Fruit fly (Drosophila melanogaster): ENCODE measurements around the gene Grx3.
A peak's percentile ranks its signal among the peaks of the same experiment; 100 is the strongest.

Gene Grx3

DNA sequence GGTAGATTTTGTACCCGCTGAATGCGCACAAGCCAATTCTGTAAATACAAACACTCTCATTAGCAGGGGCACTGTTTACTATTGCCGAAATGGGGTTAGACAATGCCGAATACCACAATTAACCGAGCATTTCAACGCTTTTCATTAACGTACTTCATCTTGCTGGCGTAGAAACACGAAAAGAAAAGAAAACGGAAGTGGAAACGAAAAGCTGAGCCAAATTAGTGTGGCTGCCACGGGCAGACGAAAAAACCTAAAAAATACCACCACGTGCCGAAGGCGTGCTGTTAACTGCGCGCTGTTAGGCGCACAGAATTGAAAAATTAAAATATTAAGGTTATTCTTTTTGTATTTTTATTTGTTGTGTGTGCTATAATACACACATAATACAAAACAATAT, 28.7 kb downstream of the Grx3 start, which contains the start of gene RpL24 (continued):
- TF ChIP-seq esg (GFP tag; conservative IDR thresholded peaks at IDR 0.05) (no peak), CG5180 (GFP tag; optimal IDR thresholded peaks at IDR 0.05) (peak; percentile 80), HLH3B (GFP tag; IDR thresholded peaks at IDR 0.05) (peak; percentile 78), row (GFP tag; IDR thresholded peaks at IDR 0.05) (peak; percentile 68), CG9609 (GFP tag; optimal IDR thresholded peaks at IDR 0.05) (peak; percentile 85), z (GFP tag; IDR thresholded peaks at IDR 0.05) (peak; percentile 71), ap (GFP tag; IDR thresholded peaks at IDR 0.05) (peak; percentile 80), CG4820 (GFP tag; optimal IDR thresholded peaks at IDR 0.05) (peak; percentile 69), NK7.1 (GFP tag; optimal IDR thresholded peaks at IDR 0.05) (peak; percentile 89), CG8924 (tag; optimal IDR thresholded peaks at IDR 0.05) (peak; percentile 72), CG4617 (GFP tag; optimal IDR thresholded peaks at IDR 0.05; ENCODE audit: borderline replicate concordance) (peak; percentile 80), CG15073 (GFP tag; optimal IDR thresholded peaks at IDR 0.05) (no peak), sima (GFP tag; optimal IDR thresholded peaks at IDR 0.05) (peak; percentile 90), CG13894 (tag; optimal IDR thresholded peaks at IDR 0.05) (peak; percentile 85), fru (optimal IDR thresholded peaks at IDR 0.05) (no peak), CG16863 (GFP tag; optimal IDR thresholded peaks at IDR 0.05) (peak; percentile 81), CG18011 (GFP tag; optimal IDR thresholded peaks at IDR 0.05) (peak; percentile 83), croc (GFP tag; conservative IDR thresholded peaks at IDR 0.05) (peak; percentile 36; the same call in 2 of the 3 replicates), CG3847 (GFP tag; IDR thresholded peaks at IDR 0.05) (peak; percentile 87), vfl (GFP tag; optimal IDR thresholded peaks at IDR 0.05) (peak; percentile 78), CG9215 (GFP tag; IDR thresholded peaks at IDR 0.05) (0 out of 2 replicates have a peak, but pooled peaks have one; percentile 37), CG3281 (GFP tag; optimal IDR thresholded peaks at IDR 0.05) (peak; percentile 96), CG11504 (tag; optimal IDR thresholded peaks at IDR 0.05) (peak; percentile 82), CG17361 (GFP tag; IDR thresholded peaks at IDR 0.05) (peak; percentile 83), Ets65A (GFP tag) (peak; percentile 99), Adf1 (GFP tag; IDR thresholded peaks at IDR 0.05) (peak; percentile 63), Bdp1 (GFP tag; optimal IDR thresholded peaks at IDR 0.05) (peak; percentile 83), Sox102F (GFP tag; optimal IDR thresholded peaks at IDR 0.05) (peak; percentile 70), abd-A (tag; optimal IDR thresholded peaks at IDR 0.05) (no peak), phol (tag; optimal IDR thresholded peaks at IDR 0.05) (peak; percentile 83), Neu2 (GFP tag; optimal IDR thresholded peaks at IDR 0.05; ENCODE audit: borderline replicate concordance) (no peak), tll (GFP tag; optimal IDR thresholded peaks at IDR 0.05) (peak in 1 of 2 experiments; percentile 17), sqz (GFP tag; optimal IDR thresholded peaks at IDR 0.05) (peak; percentile 92), Lim3 (GFP tag; IDR thresholded peaks at IDR 0.05) (no peak), Aef1 (GFP tag; IDR thresholded peaks at IDR 0.05) (peak; percentile 54; the same call in 2 of the 3 replicates), NFAT (GFP tag; IDR thresholded peaks at IDR 0.05) (peak; percentile 91), CG10321 (GFP tag; IDR thresholded peaks at IDR 0.05) (peak; percentile 70), ase (GFP tag; IDR thresholded peaks at IDR 0.05) (peak; percentile 76; the same call in 2 of the 3 replicates), CG15514 (GFP tag; optimal IDR thresholded peaks at IDR 0.05) (peak; percentile 94), Deaf1 (tag; optimal IDR thresholded peaks at IDR 0.05) (peak; percentile 64), CG6791 (GFP tag; IDR thresholded peaks at IDR 0.05; ENCODE audit: partially characterized antibody) (0 out of 3 replicates have a peak, but pooled peaks have one; percentile 29), CG7357 (GFP tag; IDR thresholded peaks at IDR 0.05) (peak; percentile 37; the same call in 1 of the 3 replicates), Blimp-1 (GFP tag; optimal IDR thresholded peaks at IDR 0.05) (peak; percentile 67), CG7963 (GFP tag; IDR thresholded peaks at IDR 0.05; ENCODE audit: partially characterized antibody) (no peak), unc-4 (GFP tag; IDR thresholded peaks at IDR 0.05; ENCODE audit: partially characterized antibody) (no peak), peb (GFP tag; IDR thresholded peaks at IDR 0.05) (no peak), hbn (GFP tag; IDR thresholded peaks at IDR 0.05; ENCODE audit: partially characterized antibody) (no peak), Stat92E (GFP tag; optimal IDR thresholded peaks at IDR 0.05) (peak in 1 of 3 experiments; percentile 72), sens (GFP tag) (peak; percentile 97), Hmr (GFP tag; optimal IDR thresholded peaks at IDR 0.05) (peak; percentile 97)
